Fruit fly (Drosophila melanogaster) whole organism, adult: Measurements from ENCODE around the gene par-6.

Experiments used
- CG11617 ChIP-seq: fragments of 200-800 bp; sonication (Bioruptor generic); optimal IDR thresholded peaks from 2 replicates; lab custom pipeline; 2017; ENCODE audit warnings: mild to moderate bottlenecking, missing biosample characterization, missing genetic modification reagents, missing genetic modification characterization
- CG12768 ChIP-seq: fragments of 200-800 bp; sonication (Bioruptor generic); optimal IDR thresholded peaks from 2 replicates; lab custom pipeline; 2017; ENCODE audit warnings: missing biosample characterization, missing genetic modification characterization, mild to moderate bottlenecking, moderate library complexity, missing genetic modification reagents
- CG14711 ChIP-seq: fragments of 200-800 bp; sonication (Bioruptor generic); optimal IDR thresholded peaks from 2 replicates; lab custom pipeline; 2018; ENCODE audit warnings: missing biosample characterization, mild to moderate bottlenecking, missing genetic modification characterization, moderate library complexity
- CG1620 ChIP-seq: fragments of 200-800 bp; sonication (Bioruptor generic); optimal IDR thresholded peaks from 2 replicates; lab custom pipeline; 2016; ENCODE audit warnings: missing biosample characterization, missing genetic modification characterization
- CG33017 ChIP-seq: fragments of 200-800 bp; sonication (Bioruptor generic); optimal IDR thresholded peaks from 2 replicates; lab custom pipeline; 2018; ENCODE audit warnings: missing biosample characterization, mild to moderate bottlenecking, missing genetic modification characterization, moderate library complexity
- CG5204 ChIP-seq: fragments of 200-800 bp; sonication (Bioruptor generic); optimal IDR thresholded peaks from 2 replicates; lab custom pipeline; 2016; ENCODE audit warnings: missing biosample characterization, missing genetic modification characterization
- CG7045 ChIP-seq: fragments of 200-800 bp; sonication (Bioruptor generic); optimal IDR thresholded peaks from 2 replicates; lab custom pipeline; 2017; ENCODE audit warnings: missing biosample characterization, mild to moderate bottlenecking, missing genetic modification characterization
- CG7101 ChIP-seq: fragments of 200-800 bp; sonication (Bioruptor generic); optimal IDR thresholded peaks from 2 replicates; lab custom pipeline; 2018; ENCODE audit warnings: missing biosample characterization, mild to moderate bottlenecking, missing genetic modification characterization, moderate library complexity
- Clk ChIP-seq: fragments of 200-800 bp; sonication (Bioruptor generic); optimal IDR thresholded peaks from 2 replicates; lab custom pipeline; 2017; ENCODE audit warnings: missing biosample characterization, missing genetic modification characterization
- Crg-1 ChIP-seq: fragments of 200-800 bp; sonication (Bioruptor generic); optimal IDR thresholded peaks from 2 replicates; lab custom pipeline; 2016; ENCODE audit warnings: missing biosample characterization, missing genetic modification characterization
- Hr96 ChIP-seq: fragments of 200-800 bp; sonication (Bioruptor generic); optimal IDR thresholded peaks from 2 replicates; lab custom pipeline; 2016; ENCODE audit warnings: missing biosample characterization, missing genetic modification characterization
- Mnt ChIP-seq: fragments of 200-800 bp; sonication (Bioruptor generic); optimal IDR thresholded peaks from 2 replicates; lab custom pipeline; 2016; ENCODE audit warnings: missing biosample characterization, mild to moderate bottlenecking, missing genetic modification characterization
- bab1 ChIP-seq: fragments of 200-800 bp; sonication (Bioruptor generic); optimal IDR thresholded peaks from 3 replicates; lab custom pipeline; 2019; ENCODE audit warnings: missing biosample characterization, mild to moderate bottlenecking, missing genetic modification characterization, moderate library complexity
- cic ChIP-seq: fragments of 200-800 bp; sonication (Bioruptor generic); optimal IDR thresholded peaks from 2 replicates; lab custom pipeline; 2017; ENCODE audit warnings: missing biosample characterization, mild to moderate bottlenecking, missing genetic modification characterization, moderate library complexity
- cnc ChIP-seq, 2 experiments: fragments of >200 bp; optimal IDR thresholded peaks; 2 replicates each; lab custom pipeline; 2017
- kay ChIP-seq: fragments of 200-800 bp; sonication (Bioruptor generic); peaks from one replicate; lab custom pipeline; 2016; ENCODE audit warnings: missing biosample characterization, missing genetic modification characterization, borderline replicate concordance
- ovo ChIP-seq: fragments of 200-800 bp; sonication (Bioruptor generic); optimal IDR thresholded peaks from 2 replicates; lab custom pipeline; 2016; ENCODE audit warnings: missing biosample characterization, missing genetic modification characterization
- pad ChIP-seq: fragments of 200-800 bp; sonication (Bioruptor generic); optimal IDR thresholded peaks from 3 replicates; lab custom pipeline; 2017; ENCODE audit warnings: missing biosample characterization, missing genetic modification characterization, mild to moderate bottlenecking, moderate library complexity, missing genetic modification reagents
- tj ChIP-seq: fragments of 200-800 bp; sonication (Bioruptor generic); optimal IDR thresholded peaks from 3 replicates; lab custom pipeline; 2017; ENCODE audit warnings: missing biosample characterization, mild to moderate bottlenecking, missing genetic modification characterization, moderate library complexity
- toe ChIP-seq: fragments of 200-800 bp; sonication (Bioruptor generic); optimal IDR thresholded peaks from 2 replicates; lab custom pipeline; 2016; ENCODE audit warnings: missing biosample characterization, missing genetic modification characterization

The par-6 gene

dm6 chrX:17709546-17710272 lies 6.6 kb downstream of the par-6 start, which contains the start of the genes CG8173 and raskol:
Gene CG8173 (minus strand): TSS chrX:17709653.
Gene raskol (plus strand): TSS chrX:17710144.
- TF ChIP-seq cic: no peak
- no peak for TF ChIP-seq ovo
- TF ChIP-seq CG12768: no peak
- peak; percentile 34 for TF ChIP-seq CG1620 (GFP tag; lab: Kevin White, UChicago)
- TF ChIP-seq CG7101 (tag; lab: Kevin White, UChicago): peak; percentile 8
- TF ChIP-seq Clk (GFP tag; lab: Kevin White, UChicago): no peak
- TF ChIP-seq toe: no peak
- no peak for TF ChIP-seq CG11617
- peak; percentile 54 for TF ChIP-seq bab1 (GFP tag; lab: Kevin White, UChicago)
- peak; percentile 68 for TF ChIP-seq kay (GFP tag; lab: Kevin White, UChicago)
- TF ChIP-seq Hr96: no peak
- TF ChIP-seq CG33017 (tag; lab: Kevin White, UChicago): no peak
- TF ChIP-seq tj (GFP tag; lab: Kevin White, UChicago): no peak
- TF ChIP-seq Crg-1: no peak
- no peak for TF ChIP-seq CG14711 (tag; lab: Kevin White, UChicago)
- no peak for TF ChIP-seq cnc (optimal IDR thresholded peaks at IDR 0.05; lab: Kevin White, UChicago)
- TF ChIP-seq pad (GFP tag; lab: Kevin White, UChicago): no peak
- no peak for TF ChIP-seq CG7045
- TF ChIP-seq CG5204 (GFP tag; lab: Kevin White, UChicago): no peak
- peak; percentile 18 for TF ChIP-seq Mnt (GFP tag; lab: Kevin White, UChicago)

- TF ChIP-seq pad (GFP tag; lab: Kevin White, UChicago) (peak; percentile 50), Crg-1 (no peak), toe (no peak), tj (GFP tag; lab: Kevin White, UChicago) (peak; percentile 73)
Measured at dm6 chrX:17710273-17711085, 7.3 kb downstream of the par-6 start.

dm6 chrX:17711916-17712315 lies 8.8 kb downstream of the par-6 start:
- TF ChIP-seq cic: no peak
- TF ChIP-seq pad (GFP tag; lab: Kevin White, UChicago): no peak

dm6 chrX:17712466-17712865 lies 9.3 kb downstream of the par-6 start:
- TF ChIP-seq Mnt (GFP tag; lab: Kevin White, UChicago) (no peak), Crg-1 (no peak), CG12768 (no peak), CG7101 (tag; lab: Kevin White, UChicago) (no peak), CG11617 (no peak), ovo (no peak), Hr96 (no peak), cnc (optimal IDR thresholded peaks at IDR 0.05; lab: Kevin White, UChicago) (no peak), CG7045 (no peak), CG1620 (GFP tag; lab: Kevin White, UChicago) (no peak), CG33017 (tag; lab: Kevin White, UChicago) (no peak), tj (GFP tag; lab: Kevin White, UChicago) (no peak), cic (no peak), CG5204 (GFP tag; lab: Kevin White, UChicago) (no peak), CG14711 (tag; lab: Kevin White, UChicago) (no peak), kay (GFP tag; lab: Kevin White, UChicago) (no peak), Clk (GFP tag; lab: Kevin White, UChicago) (no peak), pad (GFP tag; lab: Kevin White, UChicago) (no peak)

- TF ChIP-seq bab1 (GFP tag; lab: Kevin White, UChicago): no peak
- TF ChIP-seq pad (GFP tag; lab: Kevin White, UChicago): no peak
- no peak for TF ChIP-seq CG12768
- TF ChIP-seq CG5204 (GFP tag; lab: Kevin White, UChicago): no peak
- no peak for TF ChIP-seq CG14711 (tag; lab: Kevin White, UChicago)
Measured at dm6 chrX:17712995-17713739, 10.0 kb downstream of the par-6 start.

dm6 chrX:17713740-17714135 lies 10.6 kb downstream of the par-6 start:
- no peak for TF ChIP-seq cic
- TF ChIP-seq Hr96: no peak
- TF ChIP-seq Clk (GFP tag; lab: Kevin White, UChicago): no peak

dm6 chrX:17714976-17715375 lies 11.8 kb downstream of the par-6 start:
- TF ChIP-seq CG7045: no peak
- TF ChIP-seq CG7101 (tag; lab: Kevin White, UChicago): no peak
- no peak for TF ChIP-seq CG14711 (tag; lab: Kevin White, UChicago)
- TF ChIP-seq Crg-1: no peak
- no peak for TF ChIP-seq tj (GFP tag; lab: Kevin White, UChicago)
- TF ChIP-seq bab1 (GFP tag; lab: Kevin White, UChicago): no peak
- no peak for TF ChIP-seq Mnt (GFP tag; lab: Kevin White, UChicago)
- no peak for TF ChIP-seq CG11617
- TF ChIP-seq kay (GFP tag; lab: Kevin White, UChicago): no peak
- TF ChIP-seq Hr96: no peak
- TF ChIP-seq cnc (optimal IDR thresholded peaks at IDR 0.05; lab: Kevin White, UChicago): no peak
